Fruit fly (Drosophila melanogaster) whole organism, embryonic: Measurements from ENCODE around the gene dpr2.

ENCODE experiments used
- Asciz ChIP-seq: fragments of 200-800 bp; sonication (Bioruptor generic); optimal IDR thresholded peaks from 2 replicates; lab custom pipeline; 2017; ENCODE audit warnings: missing biosample characterization, mild to moderate bottlenecking, missing genetic modification characterization, missing genetic modification reagents
- Atf-2 ChIP-seq: fragments of 200-800 bp; sonication (Bioruptor generic); optimal IDR thresholded peaks from 2 replicates; lab custom pipeline; 2016; ENCODE audit warnings: missing biosample characterization, missing genetic modification characterization
- BEAF-32 ChIP-seq: fragments of 200-800 bp; sonication (Bioruptor generic); optimal IDR thresholded peaks from 3 replicates; lab custom pipeline; 2017; ENCODE audit warnings: missing biosample characterization, missing genetic modification characterization, mild to moderate bottlenecking, moderate library complexity, missing genetic modification reagents
- CG1024 ChIP-seq: fragments of 200-800 bp; sonication (Bioruptor generic); IDR thresholded peaks from 2 replicates; pipeline ENCODE4 v1.3.6; 2022; ENCODE audit warnings: missing biosample characterization, missing genetic modification characterization
- CG12299 ChIP-seq: fragments of 200-800 bp; sonication (Bioruptor generic); optimal IDR thresholded peaks from 2 replicates; lab custom pipeline; 2018; ENCODE audit warnings: missing biosample characterization, mild to moderate bottlenecking, missing genetic modification characterization
- CG13775 ChIP-seq: fragments of 200-800 bp; sonication (Bioruptor generic); optimal IDR thresholded peaks from 3 replicates; lab custom pipeline; 2017; ENCODE audit warnings: missing biosample characterization, mild to moderate bottlenecking, missing genetic modification characterization
- CG14860 ChIP-seq: fragments of 200-800 bp; sonication (Bioruptor generic); IDR thresholded peaks from 3 replicates; pipeline ENCODE4 v1.3.6; 2022; ENCODE audit warnings: missing biosample characterization, missing genetic modification characterization; ENCODE audit not compliant: partially characterized antibody
- CG17328 ChIP-seq: fragments of 200-800 bp; sonication (Bioruptor generic); IDR thresholded peaks from 2 replicates; pipeline ENCODE4 v1.3.6; 2022; ENCODE audit warnings: missing biosample characterization, missing genetic modification characterization
- CG18476 ChIP-seq: fragments of 200-800 bp; sonication (Bioruptor generic); optimal IDR thresholded peaks from 2 replicates; lab custom pipeline; 2016; ENCODE audit warnings: missing biosample characterization, mild to moderate bottlenecking, missing genetic modification characterization
- CG2875 ChIP-seq: fragments of 200-800 bp; sonication (Bioruptor generic); optimal IDR thresholded peaks from 2 replicates; lab custom pipeline; 2017; ENCODE audit warnings: missing biosample characterization, mild to moderate bottlenecking, missing genetic modification characterization, missing genetic modification reagents
- CG33557 ChIP-seq: fragments of 200-800 bp; sonication (Bioruptor generic); optimal IDR thresholded peaks from 2 replicates; lab custom pipeline; 2019; ENCODE audit warnings: missing biosample characterization, mild to moderate bottlenecking, missing genetic modification characterization, moderate library complexity
- CG3726 ChIP-seq: fragments of 200-800 bp; sonication (Bioruptor generic); IDR thresholded peaks from 3 replicates; pipeline ENCODE4, ENCODE4 v1.3.6; 2022; ENCODE audit warnings: missing biosample characterization, missing genetic modification characterization
- CG43689 ChIP-seq: fragments of 200-800 bp; sonication (Bioruptor generic); IDR thresholded peaks from 2 replicates; pipeline ENCODE4 v1.3.6; 2022; ENCODE audit warnings: missing biosample characterization, missing genetic modification characterization
- CG6854 ChIP-seq: fragments of 200-800 bp; sonication (Bioruptor generic); optimal IDR thresholded peaks from 3 replicates; lab custom pipeline; 2017; ENCODE audit warnings: missing biosample characterization, mild to moderate bottlenecking, missing genetic modification characterization
- CG7987 ChIP-seq: fragments of 200-800 bp; sonication (Bioruptor generic); optimal IDR thresholded peaks from 2 replicates; lab custom pipeline; 2018; ENCODE audit warnings: missing biosample characterization, mild to moderate bottlenecking, missing genetic modification characterization, moderate library complexity
- CG9817 ChIP-seq: fragments of 200-800 bp; sonication (Bioruptor generic); optimal IDR thresholded peaks from 2 replicates; lab custom pipeline; 2018; ENCODE audit warnings: missing biosample characterization, mild to moderate bottlenecking, missing genetic modification characterization, moderate library complexity
- D ChIP-seq, 2 experiments: fragments of 200-800 bp in 1 of 2; fragments of >200 bp in 1 of 2; sonication (Bioruptor generic) in 1 of 2; optimal IDR thresholded peaks; 2 replicates in 1 of 2; 3 replicates in 1 of 2; lab custom pipeline; 2017; ENCODE audit warnings: mild to moderate bottlenecking in 1 of 2, missing biosample characterization in 1 of 2, missing genetic modification characterization in 1 of 2, missing genetic modification reagents in 1 of 2
- Dek ChIP-seq: fragments of 200-800 bp; sonication (Bioruptor generic); optimal IDR thresholded peaks from 3 replicates; lab custom pipeline; 2019; ENCODE audit warnings: missing biosample characterization, mild to moderate bottlenecking, missing genetic modification characterization, moderate library complexity
- Dp ChIP-seq: fragments of 200-800 bp; sonication (Bioruptor generic); optimal IDR thresholded peaks from 2 replicates; lab custom pipeline; 2018; ENCODE audit warnings: missing biosample characterization, mild to moderate bottlenecking, missing genetic modification characterization, moderate library complexity
- E2f1 ChIP-seq: fragments of 200-800 bp; sonication (Bioruptor generic); IDR thresholded peaks from 2 replicates; pipeline ENCODE4 v1.3.6; 2022; ENCODE audit warnings: missing biosample characterization, missing genetic modification characterization
- E2f2 ChIP-seq: fragments of 200-800 bp; sonication (Bioruptor generic); IDR thresholded peaks from 2 replicates; pipeline ENCODE4 v1.3.6; 2022; ENCODE audit warnings: missing biosample characterization, missing genetic modification characterization
- Fer1 ChIP-seq: fragments of 200-800 bp; sonication (Bioruptor generic); optimal IDR thresholded peaks from 2 replicates; lab custom pipeline; 2017; ENCODE audit warnings: missing biosample characterization, mild to moderate bottlenecking, missing genetic modification characterization
- HmgD ChIP-seq: fragments of 200-800 bp; sonication (Bioruptor generic); optimal IDR thresholded peaks from 3 replicates; lab custom pipeline; 2016; ENCODE audit warnings: missing biosample characterization, missing genetic modification characterization
- MBD-R2 ChIP-seq: fragments of 200-800 bp; sonication (Bioruptor generic); IDR thresholded peaks from 2 replicates; pipeline ENCODE4 v1.3.6; 2022; ENCODE audit warnings: missing biosample characterization, missing genetic modification characterization
- Nf-YB ChIP-seq: fragments of 200-800 bp; sonication (Bioruptor generic); optimal IDR thresholded peaks from 3 replicates; lab custom pipeline; 2019; ENCODE audit warnings: missing biosample characterization, mild to moderate bottlenecking, missing genetic modification characterization, moderate library complexity
- Pdp1 ChIP-seq, 2 experiments: fragments of 200-800 bp; sonication (Bioruptor generic); optimal IDR thresholded peaks; 3 replicates each; lab custom pipeline; 2016; ENCODE audit warnings: missing biosample characterization in 2 of 2, missing genetic modification characterization in 2 of 2, mild to moderate bottlenecking in 1 of 2, moderate library complexity in 1 of 2
- Stat92E ChIP-seq, 3 experiments: fragments of >200 bp in 2 of 3; fragments of 200-800 bp in 1 of 3; sonication (Bioruptor generic) in 1 of 3; optimal IDR thresholded peaks; 2 replicates each; lab custom pipeline; 2017 to 2019; ENCODE audit warnings: missing biosample characterization in 3 of 3, missing genetic modification characterization in 3 of 3, mild to moderate bottlenecking in 1 of 3, moderate library complexity in 1 of 3
- TFAM ChIP-seq: fragments of 200-800 bp; sonication (Bioruptor generic); optimal IDR thresholded peaks from 2 replicates; lab custom pipeline; 2017; ENCODE audit warnings: missing biosample characterization, missing genetic modification characterization, inconsistent platforms
- Tbp ChIP-seq: fragments of >200 bp; optimal IDR thresholded peaks from 2 replicates; lab custom pipeline; 2018; ENCODE audit warnings: missing biosample characterization, missing genetic modification characterization
- Usf ChIP-seq: fragments of 200-800 bp; sonication (Bioruptor generic); optimal IDR thresholded peaks from 2 replicates; lab custom pipeline; 2017; ENCODE audit warnings: missing genotype, missing biosample characterization, missing genetic modification characterization
- Xrp1 ChIP-seq: fragments of 200-800 bp; sonication (Bioruptor generic); IDR thresholded peaks from 2 replicates; pipeline ENCODE4 v1.3.6; 2022; ENCODE audit warnings: missing biosample characterization, missing genetic modification characterization
- cad ChIP-seq: fragments of >200 bp; optimal IDR thresholded peaks from 2 replicates; lab custom pipeline; 2017; ENCODE audit warnings: missing biosample characterization, missing genetic modification characterization
- chif ChIP-seq, 2 experiments: fragments of 200-800 bp; sonication (Bioruptor generic); optimal IDR thresholded peaks; 3 replicates each; lab custom pipeline; 2016; ENCODE audit warnings: missing biosample characterization in 2 of 2, missing genetic modification characterization in 2 of 2
- crol ChIP-seq: fragments of 200-800 bp; sonication (Bioruptor generic); IDR thresholded peaks from 2 replicates; pipeline ENCODE4 v1.3.6; 2022; ENCODE audit warnings: missing biosample characterization, missing genetic modification characterization
- dan ChIP-seq: fragments of 200-800 bp; sonication (Bioruptor generic); IDR thresholded peaks from 2 replicates; pipeline ENCODE4 v1.3.6; 2022; ENCODE audit warnings: missing biosample characterization, missing genetic modification characterization
- dati ChIP-seq: fragments of 200-800 bp; sonication (Bioruptor generic); IDR thresholded peaks from 2 replicates; pipeline ENCODE4 v1.3.6; 2022; ENCODE audit warnings: missing biosample characterization, missing genetic modification characterization
- emc ChIP-seq: fragments of 200-800 bp; sonication (Bioruptor generic); optimal IDR thresholded peaks from 2 replicates; lab custom pipeline; 2016; ENCODE audit warnings: missing biosample characterization, missing genetic modification characterization
- fd102C ChIP-seq: fragments of 200-800 bp; sonication (Bioruptor generic); optimal IDR thresholded peaks from 2 replicates; lab custom pipeline; 2018; ENCODE audit warnings: missing biosample characterization, mild to moderate bottlenecking, missing genetic modification characterization, moderate library complexity
- fru ChIP-seq: fragments of >200 bp; optimal IDR thresholded peaks from 2 replicates; lab custom pipeline; 2017
- kay ChIP-seq: fragments of 200-800 bp; sonication (Bioruptor generic); optimal IDR thresholded peaks from 2 replicates; lab custom pipeline; 2016; ENCODE audit warnings: missing biosample characterization, missing genetic modification characterization
- maf-S ChIP-seq: fragments of 200-800 bp; sonication (Bioruptor generic); optimal IDR thresholded peaks from 2 replicates; lab custom pipeline; 2016; ENCODE audit warnings: missing biosample characterization, missing genetic modification characterization
- pho ChIP-seq: fragments of 200-800 bp; sonication (Bioruptor generic); optimal IDR thresholded peaks from 2 replicates; lab custom pipeline; 2016; ENCODE audit warnings: missing biosample characterization, missing genetic modification characterization
- pita ChIP-seq: fragments of 200-800 bp; sonication (Bioruptor generic); optimal IDR thresholded peaks from 2 replicates; lab custom pipeline; 2017; ENCODE audit warnings: missing biosample characterization, mild to moderate bottlenecking, missing genetic modification characterization
- pros ChIP-seq: fragments of 200-800 bp; sonication (Bioruptor generic); optimal IDR thresholded peaks from 3 replicates; lab custom pipeline; 2019; ENCODE audit warnings: missing biosample characterization, mild to moderate bottlenecking, missing genetic modification characterization, moderate library complexity
- pum ChIP-seq: fragments of 200-800 bp; sonication (Bioruptor generic); optimal IDR thresholded peaks from 2 replicates; lab custom pipeline; 2016; ENCODE audit warnings: missing biosample characterization, missing genetic modification characterization
- repo ChIP-seq: fragments of 200-800 bp; sonication (Bioruptor generic); optimal IDR thresholded peaks from 2 replicates; lab custom pipeline; 2016; ENCODE audit warnings: missing biosample characterization, missing genetic modification characterization
- salm ChIP-seq: fragments of 200-800 bp; sonication (Bioruptor generic); optimal IDR thresholded peaks from 2 replicates; lab custom pipeline; 2018; ENCODE audit warnings: missing biosample characterization, mild to moderate bottlenecking, missing genetic modification characterization
- sens ChIP-seq: fragments of 200-800 bp; sonication (Bioruptor generic); peaks from one replicate; lab custom pipeline; 2016; ENCODE audit warnings: missing biosample characterization, missing genetic modification characterization
- twi ChIP-seq: fragments of 200-800 bp; optimal IDR thresholded peaks from 2 replicates; lab custom pipeline; 2019; ENCODE audit warnings: missing biosample characterization, mild to moderate bottlenecking, missing genetic modification characterization, moderate library complexity

The dpr2 gene

DNA sequence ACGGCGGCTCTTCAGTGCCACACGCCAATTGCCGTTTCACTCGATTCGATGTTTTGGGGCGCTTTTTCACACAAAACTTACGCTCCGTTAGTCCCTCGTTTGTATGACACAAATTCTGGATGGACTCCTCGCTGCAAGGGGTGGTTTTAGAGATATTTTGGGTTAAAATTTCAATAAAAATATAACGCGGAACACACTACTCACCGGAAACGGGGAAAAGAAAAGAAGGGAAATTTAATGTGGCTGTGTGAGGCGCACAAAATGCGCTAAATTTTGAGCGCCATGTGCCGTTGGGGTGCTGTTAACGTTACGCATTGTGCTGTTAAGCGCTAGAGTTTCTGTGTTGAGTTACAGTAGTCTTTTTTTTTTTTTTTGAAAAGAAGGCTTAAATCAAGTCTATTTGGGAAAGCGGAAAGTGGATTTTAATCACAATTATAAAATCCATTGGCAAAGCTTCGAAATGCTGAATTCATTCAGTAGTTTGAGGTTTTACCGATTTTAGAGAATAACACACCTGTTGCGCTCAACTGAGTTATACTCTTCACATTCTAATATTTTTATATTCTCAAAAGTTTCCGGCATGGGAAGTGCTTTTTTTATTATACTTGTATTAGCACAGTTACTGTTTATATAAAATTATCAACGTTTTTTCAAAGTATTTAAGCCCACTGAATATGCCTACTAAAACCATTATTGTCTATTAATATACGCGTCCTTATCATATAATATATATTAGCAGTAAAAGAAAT is 40.1 kb upstream of the dpr2 start, which contains the start of gene RpL9 (continued):
- no peak; the same call in none of the 2 replicates for TF ChIP-seq E2f2
- no peak for TF ChIP-seq CG18476 (GFP tag; lab: Kevin White, UChicago)
- peak; percentile 19 for TF ChIP-seq Dp (GFP tag; lab: Kevin White, UChicago)
- peak; percentile 4 for TF ChIP-seq Tbp (GFP tag; lab: Kevin White, UChicago)
- no peak for TF ChIP-seq crol
- peak; percentile 73 for TF ChIP-seq CG2875 (GFP tag; lab: Kevin White, UChicago)
- no peak for TF ChIP-seq TFAM (GFP tag; lab: Kevin White, UChicago)
- TF ChIP-seq Pdp1 (GFP tag; optimal IDR thresholded peaks at IDR 0.05; lab: Kevin White, UChicago): peak; percentile 53 to 56
- TF ChIP-seq cad (GFP tag; lab: Kevin White, UChicago): no peak
- no peak; the same call in 1 of the 2 replicates for TF ChIP-seq E2f1 (GFP tag; lab: Robert Waterston, UW)
- 0 out of 2 replicates have a peak, but pooled peaks have one; percentile 39 for TF ChIP-seq CG1024 (GFP tag; lab: Robert Waterston, UW)
- no peak for TF ChIP-seq CG43689 (GFP tag; lab: Robert Waterston, UW)
- peak; percentile 17 for TF ChIP-seq repo (GFP tag; lab: Kevin White, UChicago)
- no peak for TF ChIP-seq D (optimal IDR thresholded peaks at IDR 0.05; lab: Kevin White, UChicago)
- TF ChIP-seq D (GFP tag; optimal IDR thresholded peaks at IDR 0.05; lab: Kevin White, UChicago): peak; percentile 61
- peak in 1 of 2 experiments; percentile 28 for TF ChIP-seq chif (GFP tag; optimal IDR thresholded peaks at IDR 0.05; lab: Kevin White, UChicago)
- TF ChIP-seq Usf (GFP tag; lab: Kevin White, UChicago): peak; percentile 38
- no peak for TF ChIP-seq dan (GFP tag; lab: Robert Waterston, UW)
- peak; percentile 20 for TF ChIP-seq pum (GFP tag; lab: Kevin White, UChicago)
- TF ChIP-seq salm (tag; lab: Kevin White, UChicago): peak; percentile 73
- TF ChIP-seq CG14860 (GFP tag; lab: Robert Waterston, UW): no peak
- TF ChIP-seq HmgD (GFP tag; lab: Kevin White, UChicago): no peak
- TF ChIP-seq Xrp1: 0 out of 2 replicates have a peak, but pooled peaks have one; percentile 6
- peak; percentile 84 for TF ChIP-seq CG6854
- no peak for TF ChIP-seq kay (GFP tag; lab: Kevin White, UChicago)
- peak; percentile 69 for TF ChIP-seq MBD-R2
- TF ChIP-seq CG7987 (GFP tag; lab: Kevin White, UChicago): peak; percentile 90
- 0 out of 2 replicates have a peak, but pooled peaks have one; percentile 35 for TF ChIP-seq dati (GFP tag; lab: Robert Waterston, UW)
- peak; percentile 75 for TF ChIP-seq Atf-2
- peak; percentile 36 for TF ChIP-seq emc (GFP tag; lab: Kevin White, UChicago)
- peak; percentile 78 for TF ChIP-seq Asciz (GFP tag; lab: Kevin White, UChicago)
- TF ChIP-seq CG13775 (GFP tag; lab: Kevin White, UChicago): peak; percentile 78
- TF ChIP-seq CG17328 (GFP tag; lab: Robert Waterston, UW): peak; percentile 90; the same call in 1 of the 2 replicates
- no peak; the same call in 2 of the 3 replicates for TF ChIP-seq CG3726
- TF ChIP-seq CG33557 (GFP tag; lab: Kevin White, UChicago): peak; percentile 72
- TF ChIP-seq sens: peak; percentile 93
- no peak for TF ChIP-seq twi
- TF ChIP-seq Stat92E (GFP tag; optimal IDR thresholded peaks at IDR 0.05; lab: Kevin White, UChicago): peak in 1 of 3 experiments; percentile 35
- TF ChIP-seq maf-S (GFP tag; lab: Kevin White, UChicago): peak; percentile 60
- no peak for TF ChIP-seq fru (lab: Kevin White, UChicago)
- TF ChIP-seq pita: no peak
- TF ChIP-seq pros (GFP tag; lab: Kevin White, UChicago): no peak
- no peak for TF ChIP-seq Dek (tag; lab: Kevin White, UChicago)
- peak; percentile 33 for TF ChIP-seq fd102C (GFP tag; lab: Kevin White, UChicago)
- peak; percentile 78 for TF ChIP-seq CG12299 (tag; lab: Kevin White, UChicago)
- no peak for TF ChIP-seq CG9817 (tag; lab: Kevin White, UChicago)
- no peak for TF ChIP-seq pho (GFP tag; lab: Kevin White, UChicago)
- peak; percentile 15 for TF ChIP-seq BEAF-32 (GFP tag; lab: Kevin White, UChicago)
- no peak for TF ChIP-seq Nf-YB (GFP tag; lab: Kevin White, UChicago)
- TF ChIP-seq Fer1: peak; percentile 86
